Fruit fly (Drosophila melanogaster) whole organism, prepupa: ENCODE data around the gene CG10638.

ENCODE experiments used
- Blimp-1 ChIP-seq: fragments of 200-800 bp; sonication (Bioruptor generic); optimal IDR thresholded peaks from 3 replicates; lab custom pipeline; 2017; ENCODE audit warnings: missing biosample characterization, missing genetic modification characterization, mild to moderate bottlenecking, moderate library complexity, missing genetic modification reagents
- CG10669 ChIP-seq: fragments of 200-800 bp; sonication (Bioruptor generic); optimal IDR thresholded peaks from 3 replicates; lab custom pipeline; 2018; ENCODE audit warnings: missing biosample characterization, mild to moderate bottlenecking, missing genetic modification characterization, moderate library complexity
- CG11294 ChIP-seq: fragments of 200-800 bp; sonication (Bioruptor generic); IDR thresholded peaks from 2 replicates; pipeline ENCODE4 v1.3.6; 2022; ENCODE audit warnings: missing biosample characterization, missing genetic modification characterization
- CG11762 ChIP-seq: fragments of 200-800 bp; sonication (Bioruptor generic); optimal IDR thresholded peaks from 3 replicates; lab custom pipeline; 2016; ENCODE audit warnings: missing biosample characterization, missing genetic modification characterization; ENCODE audit not compliant: insufficient read depth
- CG15336 ChIP-seq: fragments of 200-800 bp; sonication (Bioruptor generic); IDR thresholded peaks from 2 replicates; pipeline ENCODE4 v1.3.6; 2022; ENCODE audit warnings: missing biosample characterization, missing genetic modification characterization
- CG1621 ChIP-seq: fragments of 200-800 bp; sonication (Bioruptor generic); optimal IDR thresholded peaks from 3 replicates; lab custom pipeline; 2018; ENCODE audit warnings: missing biosample characterization, mild to moderate bottlenecking, missing genetic modification characterization
- CG31627 ChIP-seq: fragments of 200-800 bp; sonication (Bioruptor generic); optimal IDR thresholded peaks from 3 replicates; lab custom pipeline; 2016; ENCODE audit warnings: missing biosample characterization, missing genetic modification characterization
- CG32006 ChIP-seq: fragments of 200-800 bp; sonication (Bioruptor generic); optimal IDR thresholded peaks from 3 replicates; lab custom pipeline; 2017; ENCODE audit warnings: missing biosample characterization, mild to moderate bottlenecking, missing genetic modification characterization
- CG34406 ChIP-seq: fragments of 200-800 bp; sonication (Bioruptor generic); optimal IDR thresholded peaks from 3 replicates; lab custom pipeline; 2016; ENCODE audit warnings: missing biosample characterization, missing genetic modification characterization
- CG6163 ChIP-seq: fragments of 200-800 bp; sonication (Bioruptor generic); IDR thresholded peaks from 3 replicates; pipeline ENCODE4 v1.3.6; 2022; ENCODE audit warnings: missing biosample characterization, missing genetic modification characterization
- CG6276 ChIP-seq: fragments of 200-800 bp; sonication (Bioruptor generic); optimal IDR thresholded peaks from 2 replicates; lab custom pipeline; 2017; ENCODE audit warnings: missing biosample characterization, mild to moderate bottlenecking, missing genetic modification characterization
- CG6792 ChIP-seq: fragments of 200-800 bp; sonication (Bioruptor generic); optimal IDR thresholded peaks from 3 replicates; lab custom pipeline; 2016; ENCODE audit warnings: missing biosample characterization, missing genetic modification characterization
- CG6854 ChIP-seq: fragments of 200-800 bp; sonication (Bioruptor generic); optimal IDR thresholded peaks from 2 replicates; lab custom pipeline; 2017; ENCODE audit warnings: missing biosample characterization, mild to moderate bottlenecking, missing genetic modification characterization
- CG8119 ChIP-seq: fragments of 200-800 bp; sonication (Bioruptor generic); IDR thresholded peaks from 3 replicates; pipeline ENCODE4 v1.3.6; 2022; ENCODE audit warnings: missing biosample characterization, missing genetic modification characterization
- CG8319 ChIP-seq: fragments of 200-800 bp; sonication (Bioruptor generic); optimal IDR thresholded peaks from 3 replicates; lab custom pipeline; 2016; ENCODE audit warnings: missing biosample characterization, missing genetic modification characterization
- CG8632 ChIP-seq: fragments of 200-800 bp; sonication (Bioruptor generic); optimal IDR thresholded peaks from 3 replicates; lab custom pipeline; 2016; ENCODE audit warnings: missing biosample characterization, missing genetic modification characterization
- CG9139 ChIP-seq: fragments of 200-800 bp; sonication (Bioruptor generic); optimal IDR thresholded peaks from 3 replicates; lab custom pipeline; 2017; ENCODE audit warnings: missing biosample characterization, mild to moderate bottlenecking, missing genetic modification characterization
- Eip78C ChIP-seq: fragments of 200-800 bp; sonication (Bioruptor generic); peaks from one replicate; lab custom pipeline; 2016; ENCODE audit warnings: missing biosample characterization, missing genetic modification characterization
- Hr4 ChIP-seq: fragments of 200-800 bp; sonication (Bioruptor generic); optimal IDR thresholded peaks from 3 replicates; lab custom pipeline; 2016; ENCODE audit warnings: missing biosample characterization, missing genetic modification characterization
- Lpt ChIP-seq: fragments of 200-800 bp; sonication (Bioruptor generic); optimal IDR thresholded peaks from 3 replicates; lab custom pipeline; 2016; ENCODE audit warnings: missing biosample characterization, missing genetic modification characterization
- OdsH ChIP-seq: fragments of 200-800 bp; sonication (Bioruptor generic); optimal IDR thresholded peaks from 3 replicates; lab custom pipeline; 2016; ENCODE audit warnings: missing biosample characterization, missing genetic modification characterization
- Smox ChIP-seq: fragments of 200-800 bp; sonication (Bioruptor generic); optimal IDR thresholded peaks from 3 replicates; lab custom pipeline; 2016; ENCODE audit warnings: missing biosample characterization, missing genetic modification characterization
- Sox102F ChIP-seq: fragments of 200-800 bp; sonication (Bioruptor generic); optimal IDR thresholded peaks from 2 replicates; lab custom pipeline; 2016; ENCODE audit warnings: missing biosample characterization, mild to moderate bottlenecking, missing genetic modification characterization
- achi ChIP-seq: fragments of 200-800 bp; sonication (Bioruptor generic); optimal IDR thresholded peaks from 3 replicates; lab custom pipeline; 2016; ENCODE audit warnings: missing biosample characterization, missing genetic modification characterization
- acj6 ChIP-seq: fragments of 200-800 bp; sonication (Bioruptor generic); optimal IDR thresholded peaks from 3 replicates; lab custom pipeline; 2016; ENCODE audit warnings: missing biosample characterization, missing genetic modification characterization
- cyc ChIP-seq: fragments of 200-800 bp; sonication (Bioruptor generic); optimal IDR thresholded peaks from 3 replicates; lab custom pipeline; 2016; ENCODE audit warnings: missing biosample characterization, missing genetic modification characterization
- dac ChIP-seq: fragments of 200-800 bp; sonication (Bioruptor generic); optimal IDR thresholded peaks from 2 replicates; lab custom pipeline; 2017; ENCODE audit warnings: missing biosample characterization, mild to moderate bottlenecking, missing genetic modification characterization
- dsx ChIP-seq: fragments of 200-800 bp; optimal IDR thresholded peaks from 3 replicates; lab custom pipeline; 2019; ENCODE audit warnings: missing biosample characterization, mild to moderate bottlenecking, missing genetic modification characterization, moderate library complexity; ENCODE audit not compliant: poor library complexity, severe bottlenecking
- eg ChIP-seq: fragments of 200-800 bp; sonication (Bioruptor generic); IDR thresholded peaks from 3 replicates; pipeline ENCODE4 v1.3.6; 2022; ENCODE audit warnings: missing biosample characterization, missing genetic modification characterization
- esn ChIP-seq: fragments of 200-800 bp; sonication (Bioruptor generic); optimal IDR thresholded peaks from 2 replicates; lab custom pipeline; 2016; ENCODE audit warnings: missing biosample characterization, mild to moderate bottlenecking, missing genetic modification characterization, moderate library complexity
- fd59A ChIP-seq: fragments of 200-800 bp; sonication (Bioruptor generic); optimal IDR thresholded peaks from 2 replicates; lab custom pipeline; 2017; ENCODE audit warnings: missing biosample characterization, mild to moderate bottlenecking, missing genetic modification characterization, missing genetic modification reagents
- pdm3 ChIP-seq: fragments of 200-800 bp; sonication (Bioruptor generic); optimal IDR thresholded peaks from 3 replicates; lab custom pipeline; 2016; ENCODE audit warnings: missing biosample characterization, missing genetic modification characterization
- salr ChIP-seq, 2 experiments: fragments of 200-800 bp; sonication (Bioruptor generic); optimal IDR thresholded peaks; 3 replicates each; lab custom pipeline; 2016 to 2018; ENCODE audit warnings: missing biosample characterization in 2 of 2, missing genetic modification characterization in 2 of 2, mild to moderate bottlenecking in 1 of 2
- spab ChIP-seq: fragments of 200-800 bp; sonication (Bioruptor generic); optimal IDR thresholded peaks from 2 replicates; lab custom pipeline; 2017; ENCODE audit warnings: missing biosample characterization, mild to moderate bottlenecking, missing genetic modification characterization, missing genetic modification reagents
- svp ChIP-seq: fragments of 200-800 bp; sonication (Bioruptor generic); peaks from one replicate; lab custom pipeline; 2016; ENCODE audit warnings: missing biosample characterization, missing genetic modification characterization
- vri ChIP-seq: fragments of 200-800 bp; sonication (Bioruptor generic); optimal IDR thresholded peaks from 3 replicates; lab custom pipeline; 2016; ENCODE audit warnings: missing biosample characterization, mild to moderate bottlenecking, missing genetic modification characterization

The CG10638 gene

DNA sequence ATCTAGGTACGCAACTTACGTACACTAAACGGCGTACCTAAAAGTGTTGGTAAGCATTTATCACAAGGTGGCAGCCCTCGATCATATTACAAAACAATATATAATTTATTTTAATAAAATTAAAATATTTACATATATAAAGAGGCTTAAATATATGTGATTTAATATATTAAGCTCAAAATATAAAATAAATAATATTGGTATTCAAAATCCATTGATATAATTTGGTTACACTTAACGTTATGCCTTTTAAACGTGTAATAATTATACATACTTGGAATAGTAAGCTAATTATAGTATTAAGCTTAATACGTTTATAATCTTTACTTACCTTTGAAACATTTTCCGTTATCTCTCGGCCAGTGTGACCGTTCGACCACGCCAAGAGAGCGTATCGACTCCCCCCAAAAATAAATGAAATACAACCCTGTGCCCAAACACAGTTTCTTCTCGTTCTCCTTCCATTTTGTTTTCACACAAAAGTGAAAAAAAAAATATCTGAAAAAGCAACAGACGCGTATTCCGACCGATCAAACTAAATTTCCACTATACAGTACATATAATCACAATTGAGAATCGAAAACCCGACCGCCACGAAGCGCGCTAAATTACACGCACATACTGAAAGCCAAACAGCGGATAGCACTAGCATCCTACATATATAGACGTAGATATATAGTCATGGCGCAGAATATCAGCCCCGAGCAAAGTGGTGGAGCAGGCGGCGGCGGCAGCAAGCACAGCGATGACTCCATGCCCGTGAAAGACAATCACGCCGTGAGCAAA lies 2.9 kb upstream of the CG10638 start, which contains the start of the genes CG10646 and vih (continued):
- TF ChIP-seq esn (GFP tag; lab: Kevin White, UChicago): peak; percentile 54
- TF ChIP-seq CG6276 (GFP tag; lab: Kevin White, UChicago): no peak
- peak; percentile 11 for TF ChIP-seq CG1621 (tag; lab: Kevin White, UChicago)
- no peak for TF ChIP-seq CG8319 (GFP tag; lab: Kevin White, UChicago)
- no peak for TF ChIP-seq Smox (GFP tag; lab: Kevin White, UChicago)
- TF ChIP-seq eg (GFP tag; lab: Robert Waterston, UW): no peak
- peak; percentile 31 for TF ChIP-seq CG31627
- no peak for TF ChIP-seq CG6854

DNA sequence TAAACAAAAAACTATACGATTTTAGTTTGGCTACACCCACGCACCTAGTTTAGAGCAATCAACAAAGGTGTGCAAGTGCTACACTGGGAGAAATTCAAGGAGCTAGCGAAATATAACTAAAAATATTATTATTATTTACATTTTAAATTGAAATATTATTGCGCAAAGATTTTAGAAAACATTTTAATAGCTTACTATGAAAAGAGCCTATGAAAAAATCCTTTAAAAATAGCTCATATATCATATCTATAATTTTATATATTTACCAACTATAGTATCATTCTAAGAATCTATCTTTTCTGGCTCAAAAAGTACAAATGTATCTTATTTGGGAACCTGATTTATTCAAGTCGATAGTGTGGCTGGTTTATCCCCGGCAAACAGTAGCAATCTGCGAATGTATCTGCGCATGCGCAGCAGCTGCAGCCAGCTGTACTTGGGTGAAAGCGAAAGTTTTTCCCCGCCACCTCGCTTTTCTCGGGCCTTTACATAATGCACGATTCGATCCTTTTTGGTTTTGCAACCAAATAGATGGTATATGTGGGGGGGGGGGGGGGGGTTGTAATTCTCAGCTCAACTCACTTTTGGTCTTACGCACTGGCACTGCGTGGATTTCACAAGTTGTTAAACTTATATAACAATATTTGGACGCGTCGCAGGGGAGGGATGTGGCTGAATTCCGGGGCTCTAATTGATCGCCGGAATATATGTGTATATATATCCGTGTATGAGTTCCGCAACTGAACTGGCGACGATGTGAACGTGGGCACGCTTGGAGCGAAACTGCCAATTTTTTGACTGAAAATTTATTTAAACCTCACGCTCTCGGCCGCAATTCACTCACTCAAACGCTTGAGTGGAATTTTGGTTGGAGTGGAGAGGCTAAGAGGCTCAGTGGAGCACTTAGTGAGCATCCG lies 4.4 kb downstream of the CG10638 start, which contains the start of gene CG10657:
CG10657 (minus strand) TSS at position 789 of the 917 bp plus-strand sequence.
- no peak for TF ChIP-seq CG6792
- no peak for TF ChIP-seq spab (GFP tag; lab: Kevin White, UChicago)
- TF ChIP-seq achi: no peak
- no peak for TF ChIP-seq CG31627
- no peak for TF ChIP-seq CG34406 (GFP tag; lab: Kevin White, UChicago)
- no peak for TF ChIP-seq dac (GFP tag; lab: Kevin White, UChicago)
- peak in 1 of 2 experiments; percentile 29 for TF ChIP-seq salr (GFP tag; optimal IDR thresholded peaks at IDR 0.05; lab: Kevin White, UChicago)
- no peak for TF ChIP-seq CG10669 (GFP tag; lab: Kevin White, UChicago)
- TF ChIP-seq dsx (GFP tag; lab: Kevin White, UChicago): no peak
- TF ChIP-seq fd59A (GFP tag; lab: Kevin White, UChicago): no peak
- peak; percentile 97 for TF ChIP-seq Blimp-1
- TF ChIP-seq acj6 (GFP tag; lab: Kevin White, UChicago): no peak
- TF ChIP-seq vri (GFP tag; lab: Kevin White, UChicago): peak; percentile 66
- TF ChIP-seq CG9139 (GFP tag; lab: Kevin White, UChicago): no peak
- no peak for TF ChIP-seq pdm3 (GFP tag; lab: Kevin White, UChicago)
- TF ChIP-seq Hr4 (GFP tag; lab: Kevin White, UChicago): peak; percentile 22
- no peak for TF ChIP-seq Smox (GFP tag; lab: Kevin White, UChicago)
- TF ChIP-seq CG6276 (GFP tag; lab: Kevin White, UChicago): peak; percentile 59
- TF ChIP-seq CG8632 (GFP tag; lab: Kevin White, UChicago): peak; percentile 4
- peak; percentile 77 for TF ChIP-seq CG8119 (GFP tag; lab: Robert Waterston, UW)
- TF ChIP-seq cyc (GFP tag; lab: Kevin White, UChicago): no peak
- no peak for TF ChIP-seq svp (GFP tag; lab: Kevin White, UChicago)
- peak; percentile 69; the same call in 2 of the 3 replicates for TF ChIP-seq eg (GFP tag; lab: Robert Waterston, UW)
- TF ChIP-seq CG32006 (GFP tag; lab: Kevin White, UChicago): peak; percentile 70
- TF ChIP-seq CG1621 (tag; lab: Kevin White, UChicago): peak; percentile 28
- TF ChIP-seq CG15336 (GFP tag; lab: Robert Waterston, UW): peak; percentile 58; the same call in 1 of the 2 replicates
- TF ChIP-seq OdsH: peak; percentile 30
- TF ChIP-seq CG11294 (GFP tag; lab: Robert Waterston, UW): no peak
- no peak for TF ChIP-seq Sox102F (GFP tag; lab: Kevin White, UChicago)
- TF ChIP-seq Eip78C (GFP tag; lab: Kevin White, UChicago): peak; percentile 43
- TF ChIP-seq CG6163 (GFP tag; lab: Robert Waterston, UW): no peak
- peak; percentile 3 for TF ChIP-seq CG11762 (GFP tag; lab: Kevin White, UChicago)
- TF ChIP-seq Lpt (GFP tag; lab: Kevin White, UChicago): no peak
